Fruit fly (Drosophila melanogaster) whole organism, embryonic: Measurements from ENCODE around the gene htk.
A peak's percentile ranks its signal among the peaks of the same experiment; 100 is the strongest.

Experiments
- Atf3 ChIP-seq: fragments of 200-800 bp; sonication (Bioruptor generic); optimal IDR thresholded peaks from 3 replicates; lab custom pipeline; 2016; ENCODE audit warnings: missing biosample characterization, missing genetic modification characterization
- Atf6 ChIP-seq: fragments of 200-800 bp; sonication (Bioruptor generic); IDR thresholded peaks from 2 replicates; pipeline ENCODE4 v1.3.6; 2022; ENCODE audit warnings: missing biosample characterization, missing genetic modification characterization
- BEAF-32 ChIP-seq: fragments of 200-800 bp; sonication (Bioruptor generic); optimal IDR thresholded peaks from 3 replicates; lab custom pipeline; 2017; ENCODE audit warnings: missing biosample characterization, missing genetic modification characterization, mild to moderate bottlenecking, moderate library complexity, missing genetic modification reagents
- Bgb ChIP-seq: fragments of 200-800 bp; sonication (Bioruptor generic); IDR thresholded peaks from 2 replicates; pipeline ENCODE4 v1.3.6; 2022; ENCODE audit warnings: missing biosample characterization, missing genetic modification characterization; ENCODE audit not compliant: partially characterized antibody
- CG10209 ChIP-seq: fragments of 200-800 bp; sonication (Bioruptor generic); optimal IDR thresholded peaks from 3 replicates; lab custom pipeline; 2017; ENCODE audit warnings: missing biosample characterization, mild to moderate bottlenecking, missing genetic modification characterization, missing genetic modification reagents
- CG10321 ChIP-seq: fragments of 200-800 bp; sonication (Bioruptor generic); IDR thresholded peaks from 2 replicates; pipeline ENCODE4 v1.3.6; 2022; ENCODE audit warnings: missing biosample characterization, missing genetic modification characterization
- CG12744 ChIP-seq: fragments of 200-800 bp; sonication (Bioruptor generic); optimal IDR thresholded peaks from 2 replicates; lab custom pipeline; 2016; ENCODE audit warnings: missing biosample characterization, missing genetic modification characterization
- CG14014 ChIP-seq: fragments of 200-800 bp; sonication (Bioruptor generic); IDR thresholded peaks from 2 replicates; pipeline ENCODE4 v1.3.6; 2022; ENCODE audit warnings: missing biosample characterization, missing genetic modification characterization
- CG16779 ChIP-seq: fragments of 200-800 bp; sonication (Bioruptor generic); IDR thresholded peaks from 2 replicates; pipeline ENCODE4 v1.3.6; 2022; ENCODE audit warnings: missing biosample characterization, missing genetic modification characterization
- CG16863 ChIP-seq: fragments of 200-800 bp; sonication (Bioruptor generic); optimal IDR thresholded peaks from 3 replicates; lab custom pipeline; 2016; ENCODE audit warnings: missing biosample characterization, missing genetic modification characterization
- CG18011 ChIP-seq: fragments of 200-800 bp; sonication (Bioruptor generic); optimal IDR thresholded peaks from 2 replicates; lab custom pipeline; 2017; ENCODE audit warnings: missing biosample characterization, missing genetic modification characterization, mild to moderate bottlenecking, moderate library complexity, missing genotype
- CG18262 ChIP-seq: fragments of 200-800 bp; optimal IDR thresholded peaks from 3 replicates; lab custom pipeline; 2019; ENCODE audit warnings: missing biosample characterization, mild to moderate bottlenecking, missing genetic modification characterization, moderate library complexity
- CG18476 ChIP-seq: fragments of 200-800 bp; sonication (Bioruptor generic); optimal IDR thresholded peaks from 2 replicates; lab custom pipeline; 2016; ENCODE audit warnings: missing biosample characterization, mild to moderate bottlenecking, missing genetic modification characterization
- CG2889 ChIP-seq: fragments of 200-800 bp; sonication (Bioruptor generic); IDR thresholded peaks from 3 replicates; pipeline ENCODE4 v1.3.6; 2022; ENCODE audit warnings: missing biosample characterization, missing genetic modification characterization
- CG31224 ChIP-seq: fragments of 200-800 bp; sonication (Bioruptor generic); IDR thresholded peaks from 2 replicates; pipeline ENCODE4 v1.3.6; 2022; ENCODE audit warnings: missing biosample characterization, missing genetic modification characterization
- CG34422 ChIP-seq: fragments of 200-800 bp; sonication (Bioruptor generic); IDR thresholded peaks from 3 replicates; pipeline ENCODE4 v1.3.6; 2022; ENCODE audit warnings: missing biosample characterization, missing genetic modification characterization
- CG6854 ChIP-seq: fragments of 200-800 bp; sonication (Bioruptor generic); optimal IDR thresholded peaks from 3 replicates; lab custom pipeline; 2017; ENCODE audit warnings: missing biosample characterization, mild to moderate bottlenecking, missing genetic modification characterization
- CG7839 ChIP-seq: fragments of 200-800 bp; sonication (Bioruptor generic); optimal IDR thresholded peaks from 3 replicates; lab custom pipeline; 2018; ENCODE audit warnings: missing biosample characterization, mild to moderate bottlenecking, missing genetic modification characterization, moderate library complexity
- CG9437 ChIP-seq: fragments of 200-800 bp; sonication (Bioruptor generic); optimal IDR thresholded peaks from 2 replicates; lab custom pipeline; 2018; ENCODE audit warnings: missing biosample characterization, mild to moderate bottlenecking, missing genetic modification characterization
- D ChIP-seq, 2 experiments: fragments of 200-800 bp in 1 of 2; fragments of >200 bp in 1 of 2; sonication (Bioruptor generic) in 1 of 2; optimal IDR thresholded peaks; 2 replicates in 1 of 2; 3 replicates in 1 of 2; lab custom pipeline; 2017; ENCODE audit warnings: mild to moderate bottlenecking in 1 of 2, missing biosample characterization in 1 of 2, missing genetic modification characterization in 1 of 2, missing genetic modification reagents in 1 of 2
- D19A ChIP-seq: fragments of 200-800 bp; optimal IDR thresholded peaks from 3 replicates; lab custom pipeline; 2019; ENCODE audit warnings: missing biosample characterization, mild to moderate bottlenecking, missing genetic modification characterization, moderate library complexity
- Doc2 ChIP-seq: fragments of 200-800 bp; sonication (Bioruptor generic); IDR thresholded peaks from 2 replicates; pipeline ENCODE4 v1.3.6; 2022; ENCODE audit warnings: missing biosample characterization, missing genetic modification characterization
- Hsf ChIP-seq: fragments of 200-800 bp; sonication (Bioruptor generic); optimal IDR thresholded peaks from 3 replicates; lab custom pipeline; 2016; ENCODE audit warnings: missing biosample characterization, missing genetic modification characterization
- MTF-1 ChIP-seq: fragments of 200-800 bp; sonication (Bioruptor generic); optimal IDR thresholded peaks from 2 replicates; lab custom pipeline; 2018; ENCODE audit warnings: missing biosample characterization, mild to moderate bottlenecking, missing genetic modification characterization, borderline replicate concordance
- Mad ChIP-seq: fragments of 200-800 bp; sonication (Bioruptor generic); optimal IDR thresholded peaks from 2 replicates; lab custom pipeline; 2016; ENCODE audit warnings: missing biosample characterization, missing genetic modification characterization
- NC2α ChIP-seq: fragments of 200-800 bp; sonication (Bioruptor generic); optimal IDR thresholded peaks from 2 replicates; lab custom pipeline; 2016; ENCODE audit warnings: missing biosample characterization, missing genetic modification characterization
- NC2β ChIP-seq: fragments of 200-800 bp; sonication (Bioruptor generic); optimal IDR thresholded peaks from 2 replicates; lab custom pipeline; 2016; ENCODE audit warnings: missing biosample characterization, missing genetic modification characterization
- Ravus ChIP-seq: fragments of 200-800 bp; sonication (Bioruptor generic); IDR thresholded peaks from 2 replicates; pipeline ENCODE4 v1.3.6; 2022; ENCODE audit warnings: missing biosample characterization, missing genetic modification characterization
- Xbp1 ChIP-seq: fragments of 200-800 bp; sonication (Bioruptor generic); optimal IDR thresholded peaks from 3 replicates; lab custom pipeline; 2016; ENCODE audit warnings: missing biosample characterization, mild to moderate bottlenecking, missing genetic modification characterization
- Xrp1 ChIP-seq: fragments of 200-800 bp; sonication (Bioruptor generic); IDR thresholded peaks from 2 replicates; pipeline ENCODE4 v1.3.6; 2022; ENCODE audit warnings: missing biosample characterization, missing genetic modification characterization
- al ChIP-seq: fragments of 200-800 bp; sonication (Bioruptor generic); IDR thresholded peaks from 2 replicates; pipeline ENCODE4 v1.3.6; 2022; ENCODE audit warnings: missing biosample characterization, missing genetic modification characterization
- chn ChIP-seq: fragments of 200-800 bp; sonication (Bioruptor generic); optimal IDR thresholded peaks from 2 replicates; lab custom pipeline; 2016; ENCODE audit warnings: missing biosample characterization, missing genetic modification characterization
- dimm ChIP-seq: fragments of 200-800 bp; sonication (Bioruptor generic); IDR thresholded peaks from 2 replicates; pipeline ENCODE4 v1.3.6; 2022; ENCODE audit warnings: missing biosample characterization, missing genetic modification characterization
- ewg ChIP-seq: fragments of 200-800 bp; sonication (Bioruptor generic); optimal IDR thresholded peaks from 3 replicates; lab custom pipeline; 2017; ENCODE audit warnings: mild to moderate bottlenecking, missing biosample characterization, missing genetic modification reagents, missing genetic modification characterization
- fd3F ChIP-seq: fragments of 200-800 bp; sonication (Bioruptor generic); optimal IDR thresholded peaks from 2 replicates; lab custom pipeline; 2018; ENCODE audit warnings: missing biosample characterization, mild to moderate bottlenecking, missing genetic modification characterization, moderate library complexity
- hth ChIP-seq: fragments of >200 bp; optimal IDR thresholded peaks from 2 replicates; lab custom pipeline; 2017; ENCODE audit warnings: inconsistent platforms
- jigr1 ChIP-seq: fragments of 200-800 bp; sonication (Bioruptor generic); IDR thresholded peaks from 3 replicates; pipeline ENCODE4 v1.3.6; 2022; ENCODE audit warnings: missing biosample characterization, missing genetic modification characterization
- jumu ChIP-seq: fragments of 200-800 bp; sonication (Bioruptor generic); optimal IDR thresholded peaks from 3 replicates; lab custom pipeline; 2016; ENCODE audit warnings: missing biosample characterization, missing genetic modification characterization
- ken ChIP-seq: fragments of 200-800 bp; sonication (Bioruptor generic); IDR thresholded peaks from 3 replicates; pipeline ENCODE4 v1.3.6; 2022; ENCODE audit warnings: missing biosample characterization, missing genetic modification characterization
- luna ChIP-seq: fragments of 200-800 bp; sonication (Bioruptor generic); optimal IDR thresholded peaks from 2 replicates; lab custom pipeline; 2016; ENCODE audit warnings: missing biosample characterization, missing genetic modification characterization
- mam ChIP-seq: fragments of 200-800 bp; sonication (Bioruptor generic); optimal IDR thresholded peaks from 3 replicates; lab custom pipeline; 2016; ENCODE audit warnings: missing biosample characterization, missing genetic modification characterization
- nau ChIP-seq: fragments of 200-800 bp; sonication (Bioruptor generic); optimal IDR thresholded peaks from 3 replicates; lab custom pipeline; 2017; ENCODE audit warnings: missing biosample characterization, mild to moderate bottlenecking, missing genetic modification characterization, missing genetic modification reagents
- p53 ChIP-seq: fragments of 200-800 bp; sonication (Bioruptor generic); optimal IDR thresholded peaks from 2 replicates; lab custom pipeline; 2016; ENCODE audit warnings: missing biosample characterization, missing genetic modification characterization
- salm ChIP-seq: fragments of 200-800 bp; sonication (Bioruptor generic); optimal IDR thresholded peaks from 2 replicates; lab custom pipeline; 2018; ENCODE audit warnings: missing biosample characterization, mild to moderate bottlenecking, missing genetic modification characterization
- slou ChIP-seq: fragments of 200-800 bp; sonication (Bioruptor generic); optimal IDR thresholded peaks from 3 replicates; lab custom pipeline; 2016; ENCODE audit warnings: missing biosample characterization, missing genetic modification characterization
- sob ChIP-seq: fragments of 200-800 bp; sonication (Bioruptor generic); IDR thresholded peaks from 2 replicates; pipeline ENCODE4 v1.3.6; 2022; ENCODE audit warnings: missing biosample characterization, missing genetic modification characterization
- tap ChIP-seq: fragments of 200-800 bp; optimal IDR thresholded peaks from 3 replicates; lab custom pipeline; 2019; ENCODE audit warnings: missing biosample characterization, mild to moderate bottlenecking, missing genetic modification characterization, moderate library complexity
- unpg ChIP-seq: fragments of 200-800 bp; sonication (Bioruptor generic); optimal IDR thresholded peaks from 3 replicates; lab custom pipeline; 2018; ENCODE audit warnings: missing biosample characterization, mild to moderate bottlenecking, missing genetic modification characterization, moderate library complexity
- vfl ChIP-seq: fragments of 200-800 bp; sonication (Bioruptor generic); optimal IDR thresholded peaks from 2 replicates; lab custom pipeline; 2016; ENCODE audit warnings: missing biosample characterization, missing genetic modification characterization
- vvl ChIP-seq: fragments of 200-800 bp; sonication (Bioruptor generic); IDR thresholded peaks from 2 replicates; pipeline ENCODE4 v1.3.6; 2022; ENCODE audit warnings: missing biosample characterization, missing genetic modification characterization

The htk gene

dm6 chrX:18863748-18864482 is 20.5 kb downstream of the htk start, which contains the start of the genes CG7326 and Dora (continued):
- TF ChIP-seq BEAF-32 (GFP tag; lab: Kevin White, UChicago): peak; percentile 92
- TF ChIP-seq Hsf (GFP tag; lab: Kevin White, UChicago): no peak
- TF ChIP-seq fd3F (GFP tag; lab: Kevin White, UChicago): no peak
- no peak for TF ChIP-seq salm (tag; lab: Kevin White, UChicago)
- peak; percentile 92 for TF ChIP-seq p53 (GFP tag; lab: Kevin White, UChicago)
- TF ChIP-seq vfl (GFP tag; lab: Kevin White, UChicago): no peak
- no peak for TF ChIP-seq CG10321
- peak; percentile 67; the same call in 1 of the 3 replicates for TF ChIP-seq CG34422 (GFP tag; lab: Robert Waterston, UW)
- TF ChIP-seq Xrp1: no peak
- no peak for TF ChIP-seq CG16863 (GFP tag; lab: Kevin White, UChicago)
- no peak for TF ChIP-seq CG18476
- peak; percentile 1 for TF ChIP-seq unpg (GFP tag; lab: Kevin White, UChicago)
- peak; percentile 26; the same call in 1 of the 2 replicates for TF ChIP-seq sob (GFP tag; lab: Robert Waterston, UW)
- no peak for TF ChIP-seq CG7839 (tag; lab: Kevin White, UChicago)
- TF ChIP-seq hth: no peak
- TF ChIP-seq CG12744 (GFP tag; lab: Kevin White, UChicago): no peak
- TF ChIP-seq CG31224 (GFP tag; lab: Robert Waterston, UW): no peak
- TF ChIP-seq nau (GFP tag; lab: Kevin White, UChicago): no peak
- no peak for TF ChIP-seq CG9437 (GFP tag; lab: Kevin White, UChicago)
- TF ChIP-seq jumu: peak; percentile 23
- peak; percentile 73 for TF ChIP-seq ewg (GFP tag; lab: Kevin White, UChicago)
- no peak for TF ChIP-seq Ravus (GFP tag; lab: Robert Waterston, UW)
- no peak for TF ChIP-seq CG16779
- no peak for TF ChIP-seq mam (GFP tag; lab: Kevin White, UChicago)
- no peak for TF ChIP-seq chn (GFP tag; lab: Kevin White, UChicago)
- no peak for TF ChIP-seq Doc2 (GFP tag; lab: Robert Waterston, UW)
- TF ChIP-seq CG14014 (GFP tag; lab: Robert Waterston, UW): no peak
- no peak for TF ChIP-seq Mad (GFP tag; lab: Kevin White, UChicago)
- TF ChIP-seq NC2β (GFP tag; lab: Kevin White, UChicago): peak; percentile 8
- TF ChIP-seq tap (tag; lab: Kevin White, UChicago): no peak
- TF ChIP-seq Atf3 (GFP tag; lab: Kevin White, UChicago): no peak
- peak; percentile 21 for TF ChIP-seq CG6854 (GFP tag; lab: Kevin White, UChicago)
- TF ChIP-seq Atf6 (GFP tag; lab: Robert Waterston, UW): no peak
- peak; percentile 12 for TF ChIP-seq CG18011 (GFP tag; lab: Kevin White, UChicago)
- no peak for TF ChIP-seq luna
- no peak for TF ChIP-seq CG10209 (GFP tag; lab: Kevin White, UChicago)
- TF ChIP-seq D19A: no peak
- no peak for TF ChIP-seq D (optimal IDR thresholded peaks at IDR 0.05; lab: Kevin White, UChicago)
- TF ChIP-seq D (GFP tag; optimal IDR thresholded peaks at IDR 0.05; lab: Kevin White, UChicago): no peak
- TF ChIP-seq al (GFP tag; lab: Robert Waterston, UW): no peak
- no peak for TF ChIP-seq Xbp1 (GFP tag; lab: Kevin White, UChicago)
- no peak for TF ChIP-seq CG18262 (tag; lab: Kevin White, UChicago)
- no peak; the same call in 2 of the 3 replicates for TF ChIP-seq jigr1 (GFP tag; lab: Robert Waterston, UW)
- TF ChIP-seq vvl: peak; percentile 26; the same call in 1 of the 2 replicates
- TF ChIP-seq ken (GFP tag; lab: Robert Waterston, UW): no peak
- TF ChIP-seq Bgb (GFP tag; lab: Robert Waterston, UW): peak; percentile 96
- no peak for TF ChIP-seq dimm
- no peak for TF ChIP-seq NC2α (GFP tag; lab: Kevin White, UChicago)
- no peak for TF ChIP-seq MTF-1 (GFP tag; lab: Kevin White, UChicago)
- no peak for TF ChIP-seq CG2889 (GFP tag; lab: Robert Waterston, UW)
- no peak for TF ChIP-seq slou (GFP tag; lab: Kevin White, UChicago)
